Worm (Caenorhabditis elegans) whole organism, early embryonic: ENCODE results near the gene klp-4.

Experiments used
- B0310.2 ChIP-seq: sonication (generic microtip); optimal IDR thresholded peaks from 2 replicates; lab custom pipeline; 2016; ENCODE audit warnings: mild to moderate bottlenecking, missing genetic modification characterization, missing compliant biosample characterization
- F13C5.2 ChIP-seq: sonication (generic microtip); optimal IDR thresholded peaks from 2 replicates; lab custom pipeline; 2017; ENCODE audit warnings: mild to moderate bottlenecking, missing genetic modification characterization, inconsistent platforms, missing compliant biosample characterization
- ama-1 ChIP-seq: fragments of 150-350 bp; optimal IDR thresholded peaks from 2 replicates; lab custom pipeline; 2014
- ceh-36 ChIP-seq: sonication (generic microtip); optimal IDR thresholded peaks from 2 replicates; lab custom pipeline; 2016; ENCODE audit warnings: missing genetic modification characterization, inconsistent platforms, missing compliant biosample characterization
- ets-7 ChIP-seq: sonication (generic microtip); optimal IDR thresholded peaks from 2 replicates; lab custom pipeline; 2016; ENCODE audit warnings: missing genotype, missing genetic modification characterization, missing compliant biosample characterization
- flt-1 ChIP-seq: fragments of 200-800 bp; sonication (Bioruptor generic); IDR thresholded peaks from 2 replicates; pipeline ENCODE4 v1.3.6; 2022; ENCODE audit warnings: missing genetic modification characterization, missing compliant biosample characterization
- hmg-4 ChIP-seq: fragments of 200-800 bp; sonication (Bioruptor generic); optimal IDR thresholded peaks from 2 replicates; lab custom pipeline; 2018; ENCODE audit warnings: mild to moderate bottlenecking, missing genetic modification characterization, missing compliant biosample characterization
- hnd-1 ChIP-seq: sonication (generic microtip); optimal IDR thresholded peaks from 2 replicates; lab custom pipeline; 2016; ENCODE audit warnings: missing genetic modification characterization, missing compliant biosample characterization
- sea-1 ChIP-seq: fragments of 200-800 bp; sonication (Bioruptor generic); conservative IDR thresholded peaks from 2 replicates; pipeline ENCODE4 v1.3.6; 2022; ENCODE audit warnings: missing genetic modification characterization, missing compliant biosample characterization
- tbx-11 ChIP-seq: fragments of 200-800 bp; sonication (Bioruptor generic); IDR thresholded peaks from 2 replicates; pipeline ENCODE4 v1.3.6; 2022; ENCODE audit warnings: missing genetic modification characterization, missing compliant biosample characterization
- tra-4 ChIP-seq: sonication (generic microtip); optimal IDR thresholded peaks from 2 replicates; lab custom pipeline; 2017; ENCODE audit warnings: missing genetic modification characterization, missing compliant biosample characterization

DNA sequence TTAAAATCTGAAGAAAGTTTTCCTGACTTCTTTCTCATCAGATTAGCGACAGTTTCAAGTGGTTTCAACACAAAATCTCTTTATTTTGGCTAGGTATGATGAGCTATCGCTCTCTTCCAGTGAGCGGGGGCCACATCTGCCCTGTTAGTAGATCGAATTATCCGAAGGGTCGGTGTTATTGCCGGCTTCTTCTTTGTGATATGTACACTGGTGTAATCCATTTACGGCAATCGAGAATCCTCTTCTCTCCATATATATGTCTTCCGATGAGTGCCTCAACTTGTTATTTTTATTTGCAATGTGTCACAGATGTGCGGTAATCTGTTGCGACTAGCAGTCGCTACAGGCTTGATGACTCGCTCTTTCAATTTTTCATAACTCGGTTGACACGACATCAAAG is 23.8 kb upstream of the klp-4 start:
- TF ChIP-seq hmg-4 (no peak), sea-1 (GFP tag; lab: Robert Waterston, UW) (no peak), ama-1 (lab: Kevin White, UChicago) (no peak), F13C5.2 (no peak), flt-1 (no peak), hnd-1 (no peak), tra-4 (tag; lab: Kevin White, UChicago) (no peak), ets-7 (tag; lab: Kevin White, UChicago) (no peak), ceh-36 (tag; lab: Kevin White, UChicago) (no peak), tbx-11 (no peak), B0310.2 (tag; lab: Kevin White, UChicago) (no peak)
